Fruit fly (Drosophila melanogaster) whole organism, embryonic: ENCODE results near the gene Taf2.

Experiments
- Awh ChIP-seq: fragments of 200-800 bp; sonication (Bioruptor generic); IDR thresholded peaks from 2 replicates; pipeline ENCODE4, ENCODE4 v1.3.6; 2022; ENCODE audit warnings: missing biosample characterization, missing genetic modification characterization
- B-H1 ChIP-seq: fragments of 200-800 bp; sonication (Bioruptor generic); IDR thresholded peaks from 3 replicates; pipeline ENCODE4 v1.3.6; 2022; ENCODE audit warnings: missing biosample characterization, missing genetic modification characterization
- B-H2 ChIP-seq: fragments of 200-800 bp; sonication (Bioruptor generic); optimal IDR thresholded peaks from 2 replicates; lab custom pipeline; 2018; ENCODE audit warnings: missing biosample characterization, mild to moderate bottlenecking, missing genetic modification characterization
- CG10274 ChIP-seq: fragments of 200-800 bp; sonication (Bioruptor generic); optimal IDR thresholded peaks from 3 replicates; lab custom pipeline; 2017; ENCODE audit warnings: missing biosample characterization, mild to moderate bottlenecking, missing genetic modification characterization
- CG10979 ChIP-seq: fragments of 200-800 bp; sonication (Bioruptor generic); optimal IDR thresholded peaks from 2 replicates; lab custom pipeline; 2018; ENCODE audit warnings: missing biosample characterization, mild to moderate bottlenecking, missing genetic modification characterization, moderate library complexity
- CG11085 ChIP-seq: fragments of 200-800 bp; sonication (Bioruptor generic); IDR thresholded peaks from 2 replicates; pipeline ENCODE4 v1.3.6; 2022; ENCODE audit warnings: missing biosample characterization, missing genetic modification characterization
- CG11456 ChIP-seq: fragments of 200-800 bp; sonication (Bioruptor generic); IDR thresholded peaks from 3 replicates; pipeline ENCODE4 v1.3.6; 2022; ENCODE audit warnings: missing biosample characterization, missing genetic modification characterization
- CG12219 ChIP-seq: fragments of 200-800 bp; sonication (Bioruptor generic); optimal IDR thresholded peaks from 3 replicates; lab custom pipeline; 2018; ENCODE audit warnings: missing biosample characterization, mild to moderate bottlenecking, missing genetic modification characterization
- CG13424 ChIP-seq: fragments of 200-800 bp; sonication (Bioruptor generic); optimal IDR thresholded peaks from 2 replicates; lab custom pipeline; 2019; ENCODE audit warnings: missing biosample characterization, mild to moderate bottlenecking, missing genetic modification characterization, moderate library complexity
- CG1647 ChIP-seq: fragments of 200-800 bp; sonication (Bioruptor generic); optimal IDR thresholded peaks from 3 replicates; lab custom pipeline; 2016; ENCODE audit warnings: missing biosample characterization, missing genetic modification characterization
- CG16779 ChIP-seq: fragments of 200-800 bp; sonication (Bioruptor generic); IDR thresholded peaks from 2 replicates; pipeline ENCODE4 v1.3.6; 2022; ENCODE audit warnings: missing biosample characterization, missing genetic modification characterization
- CG17912 ChIP-seq: fragments of 200-800 bp; sonication (Bioruptor generic); optimal IDR thresholded peaks from 2 replicates; lab custom pipeline; 2018; ENCODE audit warnings: missing biosample characterization, mild to moderate bottlenecking, missing genetic modification characterization
- CG2116 ChIP-seq: fragments of 200-800 bp; sonication (Bioruptor generic); optimal IDR thresholded peaks from 3 replicates; lab custom pipeline; 2018; ENCODE audit warnings: missing biosample characterization, mild to moderate bottlenecking, missing genetic modification characterization
- CG3163 ChIP-seq: fragments of 200-800 bp; sonication (Bioruptor generic); optimal IDR thresholded peaks from 3 replicates; lab custom pipeline; 2016; ENCODE audit warnings: missing biosample characterization, missing genetic modification characterization
- CG3281 ChIP-seq: fragments of 200-800 bp; sonication (Bioruptor generic); optimal IDR thresholded peaks from 3 replicates; lab custom pipeline; 2017; ENCODE audit warnings: missing biosample characterization, mild to moderate bottlenecking, missing genetic modification characterization
- CG4328 ChIP-seq: fragments of 200-800 bp; sonication (Bioruptor generic); optimal IDR thresholded peaks from 3 replicates; lab custom pipeline; 2017; ENCODE audit warnings: missing biosample characterization, missing genetic modification reagents, missing genetic modification characterization
- CG4707 ChIP-seq: fragments of 200-800 bp; sonication (Bioruptor generic); optimal IDR thresholded peaks from 2 replicates; lab custom pipeline; 2018; ENCODE audit warnings: missing biosample characterization, mild to moderate bottlenecking, missing genetic modification characterization, moderate library complexity
- CG6254 ChIP-seq: fragments of 200-800 bp; sonication (Bioruptor generic); optimal IDR thresholded peaks from 3 replicates; lab custom pipeline; 2017; ENCODE audit warnings: mild to moderate bottlenecking, missing biosample characterization, missing genetic modification reagents, missing genetic modification characterization
- CG6689 ChIP-seq: fragments of 200-800 bp; sonication (Bioruptor generic); IDR thresholded peaks from 2 replicates; pipeline ENCODE4 v1.3.6; 2022; ENCODE audit warnings: missing biosample characterization, missing genetic modification characterization
- CG6791 ChIP-seq: fragments of 200-800 bp; sonication (Bioruptor generic); IDR thresholded peaks from 3 replicates; pipeline ENCODE4 v1.3.6; 2022; ENCODE audit warnings: missing biosample characterization, missing genetic modification characterization; ENCODE audit not compliant: partially characterized antibody
- CrebB ChIP-seq: fragments of 200-800 bp; sonication (Bioruptor generic); optimal IDR thresholded peaks from 3 replicates; lab custom pipeline; 2018; ENCODE audit warnings: missing biosample characterization, mild to moderate bottlenecking, missing genetic modification characterization
- Doc3 ChIP-seq: fragments of 200-800 bp; sonication (Bioruptor generic); IDR thresholded peaks from 3 replicates; pipeline ENCODE4 v1.3.6; 2022; ENCODE audit warnings: missing biosample characterization, missing genetic modification characterization; ENCODE audit not compliant: partially characterized antibody
- Fer2 ChIP-seq: fragments of 200-800 bp; sonication (Bioruptor generic); optimal IDR thresholded peaks from 2 replicates; lab custom pipeline; 2018; ENCODE audit warnings: missing biosample characterization, mild to moderate bottlenecking, missing genetic modification characterization, moderate library complexity
- Gug ChIP-seq: fragments of 200-800 bp; sonication (Bioruptor generic); IDR thresholded peaks from 4 replicates; pipeline ENCODE4 v1.3.6; 2022; ENCODE audit warnings: missing biosample characterization, missing genetic modification characterization
- Myb ChIP-seq: fragments of 200-800 bp; sonication (Bioruptor generic); optimal IDR thresholded peaks from 2 replicates; lab custom pipeline; 2016; ENCODE audit warnings: missing biosample characterization, missing genetic modification characterization
- Rx ChIP-seq: fragments of 200-800 bp; sonication (Bioruptor generic); IDR thresholded peaks from 2 replicates; pipeline ENCODE4 v1.3.6; 2022; ENCODE audit warnings: missing biosample characterization, missing genetic modification characterization
- Sox102F ChIP-seq: fragments of 200-800 bp; sonication (Bioruptor generic); optimal IDR thresholded peaks from 2 replicates; lab custom pipeline; 2018; ENCODE audit warnings: missing biosample characterization, mild to moderate bottlenecking, missing genetic modification characterization, moderate library complexity
- Spps ChIP-seq: fragments of 200-800 bp; sonication (Bioruptor generic); optimal IDR thresholded peaks from 2 replicates; lab custom pipeline; 2018; ENCODE audit warnings: missing biosample characterization, mild to moderate bottlenecking, missing genetic modification characterization
- ac ChIP-seq: fragments of 200-800 bp; sonication (Bioruptor generic); optimal IDR thresholded peaks from 3 replicates; lab custom pipeline; 2017; ENCODE audit warnings: missing biosample characterization, mild to moderate bottlenecking, missing genetic modification characterization
- bowl ChIP-seq: fragments of 200-800 bp; sonication (Bioruptor generic); IDR thresholded peaks from 2 replicates; pipeline ENCODE4 v1.3.6; 2022; ENCODE audit warnings: missing biosample characterization, missing genetic modification characterization
- br ChIP-seq: fragments of >200 bp; optimal IDR thresholded peaks from 2 replicates; lab custom pipeline; 2017
- bsh ChIP-seq, 2 experiments: fragments of 200-800 bp; sonication (Bioruptor generic); optimal IDR thresholded peaks; 2 replicates each; lab custom pipeline; 2017 to 2018; ENCODE audit warnings: mild to moderate bottlenecking in 2 of 2, missing biosample characterization in 2 of 2, missing genetic modification characterization in 2 of 2, moderate library complexity in 1 of 2
- cwo ChIP-seq: fragments of 200-800 bp; sonication (Bioruptor generic); optimal IDR thresholded peaks from 3 replicates; lab custom pipeline; 2017; ENCODE audit warnings: missing biosample characterization, missing genetic modification characterization, mild to moderate bottlenecking, moderate library complexity, missing genetic modification reagents
- esg ChIP-seq: fragments of 200-800 bp; sonication (Bioruptor generic); conservative IDR thresholded peaks from 2 replicates; pipeline ENCODE4 v1.3.6; 2022; ENCODE audit warnings: missing biosample characterization, missing genetic modification characterization
- gcm ChIP-seq: fragments of 200-800 bp; sonication (Bioruptor generic); optimal IDR thresholded peaks from 2 replicates; lab custom pipeline; 2019; ENCODE audit warnings: missing biosample characterization, mild to moderate bottlenecking, missing genetic modification characterization, moderate library complexity
- gcm2 ChIP-seq: fragments of 200-800 bp; sonication (Bioruptor generic); optimal IDR thresholded peaks from 2 replicates; lab custom pipeline; 2016; ENCODE audit warnings: missing biosample characterization, missing genetic modification characterization
- gsb-n ChIP-seq: fragments of 200-800 bp; sonication (Bioruptor generic); optimal IDR thresholded peaks from 3 replicates; lab custom pipeline; 2018; ENCODE audit warnings: missing biosample characterization, mild to moderate bottlenecking, missing genetic modification characterization
- lilli ChIP-seq: fragments of 200-800 bp; sonication (Bioruptor generic); optimal IDR thresholded peaks from 3 replicates; lab custom pipeline; 2016; ENCODE audit warnings: missing biosample characterization, missing genetic modification characterization
- mam ChIP-seq: fragments of 200-800 bp; sonication (Bioruptor generic); optimal IDR thresholded peaks from 3 replicates; lab custom pipeline; 2016; ENCODE audit warnings: missing biosample characterization, missing genetic modification characterization
- nerfin-1 ChIP-seq: fragments of 200-800 bp; sonication (Bioruptor generic); optimal IDR thresholded peaks from 3 replicates; lab custom pipeline; 2019; ENCODE audit warnings: missing biosample characterization, mild to moderate bottlenecking, missing genetic modification characterization, moderate library complexity
- odd ChIP-seq: fragments of 200-800 bp; sonication (Bioruptor generic); optimal IDR thresholded peaks from 2 replicates; lab custom pipeline; 2017; ENCODE audit warnings: missing biosample characterization, mild to moderate bottlenecking, missing genetic modification characterization
- org-1 ChIP-seq: fragments of 200-800 bp; sonication (Bioruptor generic); optimal IDR thresholded peaks from 2 replicates; lab custom pipeline; 2017; ENCODE audit warnings: missing biosample characterization, missing genetic modification characterization
- phol ChIP-seq: fragments of 200-800 bp; sonication (Bioruptor generic); optimal IDR thresholded peaks from 3 replicates; lab custom pipeline; 2018; ENCODE audit warnings: missing biosample characterization, mild to moderate bottlenecking, missing genetic modification characterization, moderate library complexity
- salm ChIP-seq: fragments of 200-800 bp; sonication (Bioruptor generic); optimal IDR thresholded peaks from 2 replicates; lab custom pipeline; 2018; ENCODE audit warnings: missing biosample characterization, mild to moderate bottlenecking, missing genetic modification characterization
- sna ChIP-seq: fragments of 200-800 bp; sonication (Bioruptor generic); IDR thresholded peaks from 2 replicates; pipeline ENCODE4 v1.3.6; 2022; ENCODE audit warnings: missing biosample characterization, missing genetic modification characterization; ENCODE audit not compliant: partially characterized antibody
- sr ChIP-seq: fragments of 200-800 bp; sonication (Bioruptor generic); IDR thresholded peaks from 3 replicates; pipeline ENCODE4 v1.3.6; 2022; ENCODE audit warnings: missing biosample characterization, missing genetic modification characterization
- ssp ChIP-seq: fragments of 200-800 bp; sonication (Bioruptor generic); IDR thresholded peaks from 2 replicates; pipeline ENCODE4 v1.3.6; 2022; ENCODE audit warnings: missing biosample characterization, missing genetic modification characterization
- trh ChIP-seq: fragments of 200-800 bp; sonication (Bioruptor generic); optimal IDR thresholded peaks from 2 replicates; lab custom pipeline; 2016; ENCODE audit warnings: missing biosample characterization, missing genetic modification characterization
- twi ChIP-seq: fragments of 200-800 bp; optimal IDR thresholded peaks from 2 replicates; lab custom pipeline; 2019; ENCODE audit warnings: missing biosample characterization, mild to moderate bottlenecking, missing genetic modification characterization, moderate library complexity
- wdn ChIP-seq: fragments of 200-800 bp; sonication (Bioruptor generic); IDR thresholded peaks from 2 replicates; pipeline ENCODE4 v1.3.6; 2022; ENCODE audit warnings: missing biosample characterization, missing genetic modification characterization

Gene Taf2

DNA sequence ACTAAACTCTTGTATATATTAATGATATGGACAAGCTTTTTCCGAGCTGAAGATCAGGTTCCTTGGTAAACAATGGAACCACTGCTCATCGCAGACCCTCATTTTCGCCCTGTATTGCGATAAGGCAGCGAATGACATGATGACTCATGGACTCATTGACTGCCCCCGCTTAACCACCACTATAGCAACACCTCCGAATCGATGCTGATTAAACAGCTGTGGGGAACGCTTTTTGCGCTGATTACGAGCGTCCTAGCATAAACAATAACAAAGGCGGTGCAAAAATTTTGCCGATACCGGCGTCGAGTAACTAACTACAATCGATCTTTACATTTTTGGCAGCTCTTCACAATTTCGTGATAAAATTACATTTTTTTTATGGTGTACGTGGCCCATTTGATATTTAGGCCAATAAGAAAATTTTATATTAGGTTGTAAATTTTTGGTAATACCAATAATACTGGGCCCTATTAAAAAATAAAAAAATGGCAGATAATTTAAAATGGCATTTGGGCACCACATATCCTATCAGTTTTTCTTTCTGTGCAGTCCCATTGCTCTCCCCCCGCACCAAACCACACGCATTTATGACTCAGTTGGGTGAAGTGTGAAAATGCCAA is 8.8 kb upstream of the Taf2 start (continued):
- TF ChIP-seq B-H1 (GFP tag; lab: Robert Waterston, UW), result no peak
- TF ChIP-seq B-H2, result no peak
- no peak for TF ChIP-seq CG2116
- TF ChIP-seq gcm, result no peak
- TF ChIP-seq CG16779 (GFP tag; lab: Robert Waterston, UW), result no peak
- TF ChIP-seq lilli, result no peak
- no peak for TF ChIP-seq phol (tag; lab: Kevin White, UChicago)
- no peak for TF ChIP-seq Myb
- no peak for TF ChIP-seq gsb-n (tag; lab: Kevin White, UChicago)
- no peak for TF ChIP-seq esg (GFP tag; lab: Robert Waterston, UW)
- TF ChIP-seq CG6689 (GFP tag; lab: Robert Waterston, UW), result no peak
- TF ChIP-seq CG12219 (GFP tag; lab: Kevin White, UChicago), result no peak
- no peak for TF ChIP-seq ac (GFP tag; lab: Kevin White, UChicago)
- no peak for TF ChIP-seq wdn
- no peak for TF ChIP-seq CG11456
- TF ChIP-seq CG3281 (GFP tag; lab: Kevin White, UChicago), result peak; percentile 14
- no peak for TF ChIP-seq CG11085
- no peak for TF ChIP-seq trh
- TF ChIP-seq br (lab: Kevin White, UChicago), result no peak
- no peak for TF ChIP-seq sna (GFP tag; lab: Robert Waterston, UW)

DNA sequence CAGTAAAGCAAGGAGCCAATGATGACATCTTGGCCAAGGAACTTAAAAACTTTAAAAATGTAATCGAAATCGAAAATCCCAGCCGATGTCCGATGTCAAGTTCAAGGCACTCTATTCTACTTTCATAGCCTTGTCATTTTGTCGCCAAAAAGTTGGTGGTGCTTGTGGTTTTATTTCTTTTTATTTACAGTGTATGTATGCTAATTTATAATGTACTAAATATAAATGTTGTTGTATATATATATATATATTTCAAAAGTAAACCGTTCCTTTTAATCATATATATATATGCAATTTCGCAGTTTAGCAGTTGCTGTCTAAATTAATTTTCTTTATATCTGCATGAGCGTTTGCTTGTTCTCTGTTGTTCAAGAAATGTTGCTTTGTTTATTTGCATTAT is 6.2 kb upstream of the Taf2 start, which contains the start of the genes CG6709 and Hez:
CG6709 (minus strand) TSS at position 101 of the 400 bp plus-strand sequence.
Hez (minus strand) TSS at position 101 of the 400 bp plus-strand sequence.
- TF ChIP-seq sr (GFP tag; lab: Robert Waterston, UW) (no peak), Doc3 (GFP tag; lab: Robert Waterston, UW) (no peak), CG6254 (no peak), CG17912 (GFP tag; lab: Kevin White, UChicago) (no peak), nerfin-1 (tag; lab: Kevin White, UChicago) (no peak), Fer2 (tag; lab: Kevin White, UChicago) (no peak), twi (no peak), bsh (GFP tag; optimal IDR thresholded peaks at IDR 0.05; lab: Kevin White, UChicago) (no peak), CG6791 (GFP tag; lab: Robert Waterston, UW) (no peak), Rx (GFP tag; lab: Robert Waterston, UW) (no peak), Awh (GFP tag; lab: Robert Waterston, UW) (no peak), CG10979 (no peak), ssp (no peak), CG3163 (GFP tag; lab: Kevin White, UChicago) (no peak), CG13424 (tag; lab: Kevin White, UChicago) (no peak), cwo (GFP tag; lab: Kevin White, UChicago) (no peak), CG1647 (GFP tag; lab: Kevin White, UChicago) (no peak), mam (GFP tag; lab: Kevin White, UChicago) (no peak)

DNA sequence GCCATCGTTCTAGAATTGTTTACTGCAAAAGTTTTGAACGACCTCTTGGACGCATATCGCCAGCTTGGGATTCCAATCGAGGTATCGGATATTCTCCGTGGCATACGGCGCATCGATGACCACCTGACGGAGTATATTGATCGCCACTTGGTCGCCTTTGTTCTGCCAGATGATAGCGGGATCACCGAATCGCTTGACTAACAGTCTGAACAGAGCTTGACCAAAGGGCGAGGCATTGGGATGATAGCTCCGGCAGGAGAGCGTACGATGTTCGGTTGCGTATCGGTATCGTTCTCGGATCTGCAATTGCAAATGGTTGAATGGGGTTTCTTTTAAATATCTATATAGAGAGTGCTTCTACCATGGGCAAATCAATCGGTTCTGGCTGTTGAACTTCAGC is 5.5 kb upstream of the Taf2 start:
- TF ChIP-seq Sox102F (GFP tag; lab: Kevin White, UChicago), result no peak
- TF ChIP-seq CrebB (tag; lab: Kevin White, UChicago), result no peak
- no peak for TF ChIP-seq CG4328 (GFP tag; lab: Kevin White, UChicago)
- no peak for TF ChIP-seq org-1
- TF ChIP-seq CG4707 (GFP tag; lab: Kevin White, UChicago), result no peak
- TF ChIP-seq bowl (GFP tag; lab: Robert Waterston, UW), result no peak
- TF ChIP-seq salm (tag; lab: Kevin White, UChicago), result no peak
- TF ChIP-seq Spps (tag; lab: Kevin White, UChicago), result no peak
- no peak for TF ChIP-seq odd (GFP tag; lab: Kevin White, UChicago)
- TF ChIP-seq phol (tag; lab: Kevin White, UChicago), result no peak
- TF ChIP-seq Gug (GFP tag; lab: Robert Waterston, UW), result no peak
- TF ChIP-seq CG10274 (GFP tag; lab: Kevin White, UChicago), result no peak
- TF ChIP-seq CG6254, result no peak
- TF ChIP-seq gcm2 (GFP tag; lab: Kevin White, UChicago), result no peak
